Worm (Caenorhabditis elegans) whole organism, early embryonic: Measurements from ENCODE around the gene odc-1.

ENCODE experiments used
- ama-1 ChIP-seq: fragments of 150-350 bp; optimal IDR thresholded peaks from 2 replicates; lab custom pipeline; 2014
- ceh-36 ChIP-seq: sonication (generic microtip); optimal IDR thresholded peaks from 2 replicates; lab custom pipeline; 2016; ENCODE audit warnings: missing genetic modification characterization, inconsistent platforms, missing compliant biosample characterization

ce11 chrV:6888828-6889227, 11.2 kb downstream of the odc-1 start:
- TF ChIP-seq ama-1 (lab: Kevin White, UChicago) (peak; percentile 87), ceh-36 (tag; lab: Kevin White, UChicago) (peak; percentile 70)
